Fruit fly (Drosophila melanogaster): ENCODE results near the gene nht.

DNA sequence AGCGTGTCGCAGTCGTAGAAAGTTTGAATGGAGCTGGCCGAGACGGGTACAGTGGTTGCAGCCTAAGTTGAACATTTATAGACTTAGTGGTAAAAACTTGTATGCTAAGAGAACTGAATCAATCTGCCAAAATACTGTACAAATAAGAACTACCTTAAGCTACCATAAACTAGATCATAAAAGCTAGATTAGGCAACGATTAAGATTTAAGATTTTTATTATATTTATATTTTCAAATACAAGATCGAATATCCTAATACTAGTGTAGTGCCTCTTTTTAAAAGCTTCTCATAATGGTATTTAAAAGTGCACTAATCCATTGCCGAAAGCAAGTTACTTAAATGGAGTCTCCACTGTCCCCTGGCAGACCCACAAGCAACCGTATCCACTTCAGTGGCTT lies 2.7 kb upstream of the nht start:
- TF ChIP-seq CG32006 (GFP tag; optimal IDR thresholded peaks at IDR 0.05) (peak; percentile 88), Ets96B (tag; optimal IDR thresholded peaks at IDR 0.05) (no peak)
